Worm (Caenorhabditis elegans) whole organism, L1 larva: ENCODE data around the gene ttr-57.

ENCODE experiments used
- C16A3.4 ChIP-seq: fragments of 150-350 bp; optimal IDR thresholded peaks from 2 replicates; lab custom pipeline; 2014; ENCODE audit warnings: missing biosample characterization, missing genetic modification characterization
- C34B4.2 ChIP-seq: sonication (generic microtip); optimal IDR thresholded peaks from 2 replicates; lab custom pipeline; 2017; ENCODE audit warnings: mild to moderate bottlenecking, missing genetic modification characterization, missing compliant biosample characterization
- F16B12.6 ChIP-seq: fragments of 150-350 bp; optimal IDR thresholded peaks from 2 replicates; lab custom pipeline; 2014; ENCODE audit warnings: missing biosample characterization, missing genetic modification characterization
- ceh-63 ChIP-seq: fragments of 200-800 bp; sonication (Bioruptor generic); optimal IDR thresholded peaks from 2 replicates; lab custom pipeline; 2018; ENCODE audit warnings: mild to moderate bottlenecking, missing genetic modification characterization, missing compliant biosample characterization
- ceh-8 ChIP-seq: fragments of 200-800 bp; sonication (Bioruptor generic); optimal IDR thresholded peaks from 2 replicates; lab custom pipeline; 2018; ENCODE audit warnings: mild to moderate bottlenecking, missing genetic modification characterization, moderate library complexity, missing compliant biosample characterization
- ceh-82 ChIP-seq, 3 experiments: fragments of 150-350 bp in 1 of 3; sonication (generic microtip) in 2 of 3; optimal IDR thresholded peaks; 2 replicates each; lab custom pipeline; 2014 to 2017; ENCODE audit warnings: missing biosample characterization in 3 of 3, missing genetic modification characterization in 3 of 3
- ceh-90 ChIP-seq: sonication (generic microtip); optimal IDR thresholded peaks from 2 replicates; lab custom pipeline; 2016; ENCODE audit warnings: missing genetic modification characterization, missing compliant biosample characterization
- efl-1 ChIP-seq, 4 experiments: fragments of 150-350 bp; optimal IDR thresholded peaks in 3 of 4; peaks in 1 of 4; 1 replicate in 1 of 4; 2 replicates in 3 of 4; lab custom pipeline; 2014; ENCODE audit warnings: missing biosample characterization in 2 of 4, missing genetic modification characterization in 2 of 4, missing genetic modification reagents in 2 of 4
- egl-13 ChIP-seq: sonication (generic microtip); optimal IDR thresholded peaks from 2 replicates; lab custom pipeline; 2016; ENCODE audit warnings: missing genotype, missing genetic modification reagents, missing genetic modification characterization, missing compliant biosample characterization
- ets-5 ChIP-seq: fragments of 200-800 bp; sonication (Bioruptor generic); IDR thresholded peaks from 2 replicates; pipeline ENCODE4 v1.3.6; 2022; ENCODE audit warnings: missing genetic modification characterization, missing compliant biosample characterization
- fkh-8 ChIP-seq: sonication (generic microtip); optimal IDR thresholded peaks from 2 replicates; lab custom pipeline; 2016; ENCODE audit warnings: mild to moderate bottlenecking, missing genetic modification characterization, missing compliant biosample characterization
- grh-1 ChIP-seq: fragments of 200-800 bp; sonication (Bioruptor generic); IDR thresholded peaks from 2 replicates; pipeline ENCODE4 v1.3.6; 2022; ENCODE audit warnings: missing genetic modification reagents, missing genetic modification characterization, missing compliant biosample characterization
- hlh-4 ChIP-seq: sonication (generic microtip); optimal IDR thresholded peaks from 2 replicates; lab custom pipeline; 2016; ENCODE audit warnings: mild to moderate bottlenecking, missing genetic modification characterization, missing compliant biosample characterization
- isw-1 ChIP-seq: fragments of 200-800 bp; sonication (Bioruptor generic); IDR thresholded peaks from 2 replicates; pipeline ENCODE4 v1.3.6; 2022; ENCODE audit warnings: missing genetic modification characterization, missing compliant biosample characterization
- jun-1 ChIP-seq: fragments of 150-350 bp; optimal IDR thresholded peaks from 2 replicates; lab custom pipeline; 2014; ENCODE audit warnings: missing biosample characterization, missing genetic modification reagents, missing genetic modification characterization
- lir-3 ChIP-seq: sonication (generic microtip); optimal IDR thresholded peaks from 2 replicates; lab custom pipeline; 2016; ENCODE audit warnings: mild to moderate bottlenecking, missing genetic modification characterization, moderate library complexity, missing compliant biosample characterization; ENCODE audit not compliant: poor library complexity
- mab-9 ChIP-seq: fragments of 200-800 bp; sonication (Bioruptor generic); IDR thresholded peaks from 2 replicates; pipeline ENCODE4 v1.3.6; 2022; ENCODE audit warnings: missing genetic modification reagents, missing genetic modification characterization, missing compliant biosample characterization
- mdl-1 ChIP-seq, 2 experiments: fragments of 150-350 bp; optimal IDR thresholded peaks; 2 replicates each; lab custom pipeline; 2014 to 2017; ENCODE audit warnings: missing biosample characterization in 2 of 2, missing genetic modification characterization in 2 of 2, inconsistent platforms in 1 of 2
- nhr-19 ChIP-seq: fragments of 200-800 bp; sonication (Bioruptor generic); conservative IDR thresholded peaks from 2 replicates; pipeline ENCODE4 v1.3.6; 2022; ENCODE audit warnings: missing genetic modification characterization, missing compliant biosample characterization
- nhr-20 ChIP-seq: sonication (generic microtip); optimal IDR thresholded peaks from 2 replicates; lab custom pipeline; 2016; ENCODE audit warnings: mild to moderate bottlenecking, missing genetic modification characterization, missing compliant biosample characterization
- nhr-47 ChIP-seq: sonication (generic microtip); optimal IDR thresholded peaks from 2 replicates; lab custom pipeline; 2016; ENCODE audit warnings: mild to moderate bottlenecking, missing genetic modification characterization, moderate library complexity, missing compliant biosample characterization
- nhr-71 ChIP-seq: sonication (generic microtip); optimal IDR thresholded peaks from 2 replicates; lab custom pipeline; 2016; ENCODE audit warnings: mild to moderate bottlenecking, missing genetic modification characterization, moderate library complexity, missing compliant biosample characterization
- nhr-77 ChIP-seq: fragments of 150-350 bp; optimal IDR thresholded peaks from 2 replicates; lab custom pipeline; 2014; ENCODE audit warnings: missing biosample characterization, missing genetic modification characterization
- pqm-1 ChIP-seq: sonication (generic microtip); optimal IDR thresholded peaks from 3 replicates; lab custom pipeline; 2017; ENCODE audit warnings: missing biosample characterization, missing genetic modification characterization
- rnt-1 ChIP-seq: sonication (generic microtip); optimal IDR thresholded peaks from 2 replicates; lab custom pipeline; 2016; ENCODE audit warnings: mild to moderate bottlenecking, missing genetic modification characterization, moderate library complexity, missing compliant biosample characterization
- snpc-4 ChIP-seq: fragments of 150-350 bp; optimal IDR thresholded peaks from 2 replicates; lab custom pipeline; 2014; ENCODE audit warnings: missing biosample characterization, missing genetic modification characterization
- sox-4 ChIP-seq: sonication (generic microtip); optimal IDR thresholded peaks from 2 replicates; lab custom pipeline; 2016; ENCODE audit warnings: missing genetic modification characterization, missing compliant biosample characterization
- sup-37 ChIP-seq: fragments of 200-800 bp; sonication (Bioruptor generic); optimal IDR thresholded peaks from 2 replicates; lab custom pipeline; 2018; ENCODE audit warnings: mild to moderate bottlenecking, missing genetic modification characterization, missing compliant biosample characterization
- tlp-1 ChIP-seq: fragments of 150-350 bp; optimal IDR thresholded peaks from 2 replicates; lab custom pipeline; 2014; ENCODE audit warnings: missing biosample characterization, missing genetic modification characterization
- unc-130 ChIP-seq: fragments of 150-350 bp; optimal IDR thresholded peaks from 2 replicates; lab custom pipeline; 2017; ENCODE audit warnings: missing biosample characterization, missing genetic modification characterization, inconsistent platforms
- unc-86 ChIP-seq: sonication (generic microtip); optimal IDR thresholded peaks from 2 replicates; lab custom pipeline; 2016; ENCODE audit warnings: missing genetic modification characterization, missing compliant biosample characterization
- unc-98 ChIP-seq: fragments of 200-800 bp; sonication (Bioruptor generic); IDR thresholded peaks from 2 replicates; pipeline ENCODE4 v1.3.6; 2022; ENCODE audit warnings: missing genetic modification characterization, missing compliant biosample characterization
- zag-1 ChIP-seq: fragments of 150-350 bp; optimal IDR thresholded peaks from 2 replicates; lab custom pipeline; 2014; ENCODE audit warnings: missing biosample characterization, missing genetic modification characterization
- zip-4 ChIP-seq: fragments of 200-800 bp; sonication (Bioruptor generic); optimal IDR thresholded peaks from 2 replicates; lab custom pipeline; 2018; ENCODE audit warnings: mild to moderate bottlenecking, missing genetic modification characterization, moderate library complexity, missing compliant biosample characterization
- ztf-4 ChIP-seq: fragments of 150-350 bp; optimal IDR thresholded peaks from 2 replicates; lab custom pipeline; 2014; ENCODE audit warnings: missing biosample characterization, missing genetic modification characterization

ttr-57 gene

ce11 chrV:20634330-20634729 lies 29.4 kb downstream of the ttr-57 start, which contains the start of gene F46B3.16 (continued):
- TF ChIP-seq ceh-63 (GFP tag; lab: Kevin White, UChicago) (no peak), zip-4 (GFP tag; lab: Kevin White, UChicago) (no peak)

- TF ChIP-seq unc-98 (GFP tag; lab: Robert Waterston, UW) (no peak), unc-86 (tag; lab: Kevin White, UChicago) (no peak), nhr-19 (no peak), C34B4.2 (tag; lab: Kevin White, UChicago) (no peak)
Measured at ce11 chrV:20636855-20637254, 31.9 kb downstream of the ttr-57 start, which contains the start of gene ttr-13. Gene ttr-13 (minus strand): TSS chrV:20636955.

- no peak for TF ChIP-seq efl-1 (optimal IDR thresholded peaks at IDR 0.05; lab: Kevin White, UChicago)
- TF ChIP-seq efl-1 (GFP tag; optimal IDR thresholded peaks at IDR 0.05 in 1 of 2; lab: Kevin White, UChicago), result peak in 1 of 2 experiments; percentile 1
- TF ChIP-seq sup-37, result no peak
Measured at ce11 chrV:20638344-20638743, 33.4 kb downstream of the ttr-57 start, which contains the start of gene Y44A6B.3. Gene Y44A6B.3 (minus strand): TSS chrV:20638444.

ce11 chrV:20639294-20639693 lies 34.4 kb downstream of the ttr-57 start, which contains the start of gene srxa-14:
Gene srxa-14 (plus strand): TSS chrV:20639594.
- TF ChIP-seq ceh-8 (no peak), isw-1 (no peak), tlp-1 (no peak), zag-1 (tag; lab: Kevin White, UChicago) (no peak), lir-3 (tag; lab: Kevin White, UChicago) (no peak), nhr-47 (tag; lab: Kevin White, UChicago) (no peak), unc-130 (tag; lab: Kevin White, UChicago) (no peak), nhr-20 (tag; lab: Kevin White, UChicago) (no peak), nhr-77 (no peak), snpc-4 (no peak), jun-1 (tag; lab: Kevin White, UChicago) (no peak), egl-13 (no peak), rnt-1 (tag; lab: Kevin White, UChicago) (no peak), ets-5 (GFP tag; lab: Robert Waterston, UW) (no peak), mdl-1 (tag; optimal IDR thresholded peaks at IDR 0.05; lab: Kevin White, UChicago) (no peak), unc-98 (GFP tag; lab: Robert Waterston, UW) (no peak)

ce11 chrV:20641896-20642295 lies 37.0 kb downstream of the ttr-57 start, which contains the start of gene srxa-15:
Gene srxa-15 (plus strand): TSS chrV:20642196.
- TF ChIP-seq ceh-82 (tag; optimal IDR thresholded peaks at IDR 0.05; lab: Kevin White, UChicago), result no peak
- no peak for TF ChIP-seq grh-1 (GFP tag; lab: Robert Waterston, UW)
- TF ChIP-seq hlh-4 (tag; lab: Kevin White, UChicago), result peak; percentile 60
- TF ChIP-seq C34B4.2 (tag; lab: Kevin White, UChicago), result no peak
- no peak for TF ChIP-seq lir-3 (tag; lab: Kevin White, UChicago)
- no peak for TF ChIP-seq C16A3.4
- no peak for TF ChIP-seq sup-37
- TF ChIP-seq ceh-90 (tag; lab: Kevin White, UChicago), result no peak
- TF ChIP-seq ztf-4 (tag; lab: Kevin White, UChicago), result no peak
- no peak for TF ChIP-seq nhr-71 (tag; lab: Kevin White, UChicago)
- TF ChIP-seq pqm-1 (tag; lab: Kevin White, UChicago), result no peak
- no peak for TF ChIP-seq F16B12.6
- no peak for TF ChIP-seq tlp-1
- TF ChIP-seq fkh-8, result peak; percentile 7

ce11 chrV:20645479-20645878 lies 40.6 kb downstream of the ttr-57 start:
- TF ChIP-seq C34B4.2 (tag; lab: Kevin White, UChicago) (no peak), sox-4 (no peak), zip-4 (GFP tag; lab: Kevin White, UChicago) (no peak), mab-9 (0 out of 2 replicates have a peak, but pooled peaks have one; percentile 10)
